Fruit fly (Drosophila melanogaster) whole organism, embryonic: Measurements from ENCODE around the gene kel.

ENCODE experiments used
- Bdp1 ChIP-seq: fragments of 200-800 bp; sonication (Bioruptor generic); optimal IDR thresholded peaks from 3 replicates; lab custom pipeline; 2016; ENCODE audit warnings: missing biosample characterization, missing genetic modification characterization
- CG10321 ChIP-seq: fragments of 200-800 bp; sonication (Bioruptor generic); IDR thresholded peaks from 2 replicates; pipeline ENCODE4 v1.3.6; 2022; ENCODE audit warnings: missing biosample characterization, missing genetic modification characterization
- CG11723 ChIP-seq: fragments of 200-800 bp; sonication (Bioruptor generic); optimal IDR thresholded peaks from 2 replicates; lab custom pipeline; 2017; ENCODE audit warnings: missing biosample characterization, mild to moderate bottlenecking, missing genetic modification characterization
- CG12299 ChIP-seq: fragments of 200-800 bp; sonication (Bioruptor generic); optimal IDR thresholded peaks from 2 replicates; lab custom pipeline; 2018; ENCODE audit warnings: missing biosample characterization, mild to moderate bottlenecking, missing genetic modification characterization
- CG13894 ChIP-seq: fragments of 200-800 bp; sonication (Bioruptor generic); optimal IDR thresholded peaks from 3 replicates; lab custom pipeline; 2018; ENCODE audit warnings: missing biosample characterization, mild to moderate bottlenecking, missing genetic modification characterization, moderate library complexity
- CG15479 ChIP-seq: fragments of 200-800 bp; sonication (Bioruptor generic); optimal IDR thresholded peaks from 3 replicates; lab custom pipeline; 2019; ENCODE audit warnings: missing biosample characterization, mild to moderate bottlenecking, missing genetic modification characterization, moderate library complexity
- CG17186 ChIP-seq: fragments of 200-800 bp; sonication (Bioruptor generic); optimal IDR thresholded peaks from 3 replicates; lab custom pipeline; 2017; ENCODE audit warnings: missing biosample characterization, missing genetic modification reagents, missing genetic modification characterization
- CG17912 ChIP-seq: fragments of 200-800 bp; sonication (Bioruptor generic); optimal IDR thresholded peaks from 2 replicates; lab custom pipeline; 2018; ENCODE audit warnings: missing biosample characterization, mild to moderate bottlenecking, missing genetic modification characterization
- CG2120 ChIP-seq: fragments of 200-800 bp; sonication (Bioruptor generic); optimal IDR thresholded peaks from 3 replicates; lab custom pipeline; 2016; ENCODE audit warnings: missing biosample characterization, missing genetic modification characterization
- CG2678 ChIP-seq: fragments of 200-800 bp; sonication (Bioruptor generic); optimal IDR thresholded peaks from 3 replicates; lab custom pipeline; 2019; ENCODE audit warnings: missing biosample characterization, mild to moderate bottlenecking, missing genetic modification characterization, moderate library complexity
- CG31224 ChIP-seq: fragments of 200-800 bp; sonication (Bioruptor generic); IDR thresholded peaks from 2 replicates; pipeline ENCODE4 v1.3.6; 2022; ENCODE audit warnings: missing biosample characterization, missing genetic modification characterization
- CG3995 ChIP-seq: fragments of 200-800 bp; sonication (Bioruptor generic); optimal IDR thresholded peaks from 3 replicates; lab custom pipeline; 2016; ENCODE audit warnings: missing biosample characterization, missing genetic modification characterization
- CG4424 ChIP-seq: fragments of 200-800 bp; sonication (Bioruptor generic); optimal IDR thresholded peaks from 3 replicates; lab custom pipeline; 2016; ENCODE audit warnings: missing biosample characterization, missing genetic modification characterization
- CG4820 ChIP-seq: fragments of 200-800 bp; sonication (Bioruptor generic); optimal IDR thresholded peaks from 3 replicates; lab custom pipeline; 2016; ENCODE audit warnings: missing biosample characterization, missing genetic modification characterization
- CG6689 ChIP-seq: fragments of 200-800 bp; sonication (Bioruptor generic); IDR thresholded peaks from 2 replicates; pipeline ENCODE4 v1.3.6; 2022; ENCODE audit warnings: missing biosample characterization, missing genetic modification characterization
- CG8089 ChIP-seq: fragments of 200-800 bp; sonication (Bioruptor generic); optimal IDR thresholded peaks from 3 replicates; lab custom pipeline; 2016; ENCODE audit warnings: missing biosample characterization, missing genetic modification characterization
- Drgx ChIP-seq: fragments of 200-800 bp; sonication (Bioruptor generic); IDR thresholded peaks from 2 replicates; pipeline ENCODE4 v1.3.6; 2022; ENCODE audit warnings: missing biosample characterization, missing genetic modification characterization
- Ets65A ChIP-seq: fragments of 200-800 bp; sonication (Bioruptor generic); peaks from one replicate; lab custom pipeline; 2016; ENCODE audit warnings: missing biosample characterization, missing genetic modification characterization
- Gug ChIP-seq: fragments of 200-800 bp; sonication (Bioruptor generic); IDR thresholded peaks from 4 replicates; pipeline ENCODE4 v1.3.6; 2022; ENCODE audit warnings: missing biosample characterization, missing genetic modification characterization
- Hand ChIP-seq: fragments of 200-800 bp; sonication (Bioruptor generic); optimal IDR thresholded peaks from 2 replicates; lab custom pipeline; 2017; ENCODE audit warnings: mild to moderate bottlenecking, missing biosample characterization, missing genetic modification reagents, missing genetic modification characterization
- Kr ChIP-seq: fragments of 200-800 bp; sonication (Bioruptor generic); optimal IDR thresholded peaks from 2 replicates; lab custom pipeline; 2017; ENCODE audit warnings: missing biosample characterization, mild to moderate bottlenecking, missing genetic modification characterization
- Mes4 ChIP-seq: fragments of 200-800 bp; sonication (Bioruptor generic); optimal IDR thresholded peaks from 2 replicates; lab custom pipeline; 2016; ENCODE audit warnings: missing biosample characterization, missing genetic modification characterization
- Myb ChIP-seq: fragments of 200-800 bp; sonication (Bioruptor generic); optimal IDR thresholded peaks from 2 replicates; lab custom pipeline; 2016; ENCODE audit warnings: missing biosample characterization, missing genetic modification characterization
- PHDP ChIP-seq: fragments of 200-800 bp; sonication (Bioruptor generic); optimal IDR thresholded peaks from 3 replicates; lab custom pipeline; 2018; ENCODE audit warnings: missing biosample characterization, mild to moderate bottlenecking, missing genetic modification characterization, moderate library complexity
- Scr ChIP-seq: fragments of 200-800 bp; sonication (Bioruptor generic); IDR thresholded peaks from 2 replicates; pipeline ENCODE4 v1.3.6; 2022; ENCODE audit warnings: missing biosample characterization, missing genetic modification characterization; ENCODE audit not compliant: partially characterized antibody
- TFAM ChIP-seq: fragments of 200-800 bp; sonication (Bioruptor generic); optimal IDR thresholded peaks from 2 replicates; lab custom pipeline; 2017; ENCODE audit warnings: missing biosample characterization, missing genetic modification characterization, inconsistent platforms
- Usf ChIP-seq: fragments of 200-800 bp; sonication (Bioruptor generic); optimal IDR thresholded peaks from 2 replicates; lab custom pipeline; 2017; ENCODE audit warnings: missing genotype, missing biosample characterization, missing genetic modification characterization
- ab ChIP-seq: fragments of 200-800 bp; sonication (Bioruptor generic); optimal IDR thresholded peaks from 2 replicates; lab custom pipeline; 2016; ENCODE audit warnings: missing biosample characterization, missing genetic modification characterization
- bcd ChIP-seq: fragments of 200-800 bp; sonication (Bioruptor generic); optimal IDR thresholded peaks from 2 replicates; lab custom pipeline; 2017; ENCODE audit warnings: missing biosample characterization, mild to moderate bottlenecking, missing genetic modification characterization
- bsh ChIP-seq, 2 experiments: fragments of 200-800 bp; sonication (Bioruptor generic); optimal IDR thresholded peaks; 2 replicates each; lab custom pipeline; 2017 to 2018; ENCODE audit warnings: mild to moderate bottlenecking in 2 of 2, missing biosample characterization in 2 of 2, missing genetic modification characterization in 2 of 2, moderate library complexity in 1 of 2
- fd3F ChIP-seq: fragments of 200-800 bp; sonication (Bioruptor generic); optimal IDR thresholded peaks from 2 replicates; lab custom pipeline; 2018; ENCODE audit warnings: missing biosample characterization, mild to moderate bottlenecking, missing genetic modification characterization, moderate library complexity
- fd64A ChIP-seq: fragments of 200-800 bp; sonication (Bioruptor generic); optimal IDR thresholded peaks from 3 replicates; lab custom pipeline; 2018; ENCODE audit warnings: missing biosample characterization, mild to moderate bottlenecking, missing genetic modification characterization
- fru ChIP-seq: fragments of >200 bp; optimal IDR thresholded peaks from 2 replicates; lab custom pipeline; 2017
- gsb-n ChIP-seq: fragments of 200-800 bp; sonication (Bioruptor generic); optimal IDR thresholded peaks from 3 replicates; lab custom pipeline; 2018; ENCODE audit warnings: missing biosample characterization, mild to moderate bottlenecking, missing genetic modification characterization
- ham ChIP-seq: fragments of 200-800 bp; sonication (Bioruptor generic); IDR thresholded peaks from 2 replicates; pipeline ENCODE4 v1.3.6; 2022; ENCODE audit warnings: missing biosample characterization, missing genetic modification characterization
- hkb ChIP-seq, 2 experiments: fragments of 200-800 bp in 1 of 2; fragments of >200 bp in 1 of 2; sonication (Bioruptor generic) in 1 of 2; IDR thresholded peaks in 1 of 2; optimal IDR thresholded peaks in 1 of 2; 2 replicates each; pipeline versions ENCODE4 v1.3.6 to Lab custom; 2017 to 2022; ENCODE audit warnings: missing biosample characterization in 1 of 2, missing genetic modification characterization in 1 of 2
- nerfin-1 ChIP-seq: fragments of 200-800 bp; sonication (Bioruptor generic); optimal IDR thresholded peaks from 3 replicates; lab custom pipeline; 2019; ENCODE audit warnings: missing biosample characterization, mild to moderate bottlenecking, missing genetic modification characterization, moderate library complexity
- odd ChIP-seq: fragments of 200-800 bp; sonication (Bioruptor generic); optimal IDR thresholded peaks from 2 replicates; lab custom pipeline; 2017; ENCODE audit warnings: missing biosample characterization, mild to moderate bottlenecking, missing genetic modification characterization
- peb ChIP-seq: fragments of 200-800 bp; sonication (Bioruptor generic); IDR thresholded peaks from 2 replicates; pipeline ENCODE4 v1.3.6; 2022; ENCODE audit warnings: missing biosample characterization, missing genetic modification characterization
- pita ChIP-seq: fragments of 200-800 bp; sonication (Bioruptor generic); optimal IDR thresholded peaks from 2 replicates; lab custom pipeline; 2017; ENCODE audit warnings: missing biosample characterization, mild to moderate bottlenecking, missing genetic modification characterization
- pros ChIP-seq: fragments of 200-800 bp; sonication (Bioruptor generic); optimal IDR thresholded peaks from 3 replicates; lab custom pipeline; 2019; ENCODE audit warnings: missing biosample characterization, mild to moderate bottlenecking, missing genetic modification characterization, moderate library complexity
- ro ChIP-seq: fragments of 200-800 bp; sonication (Bioruptor generic); IDR thresholded peaks from 2 replicates; pipeline ENCODE4 v1.3.6; 2022; ENCODE audit warnings: missing biosample characterization, missing genetic modification characterization
- sisA ChIP-seq: fragments of 200-800 bp; sonication (Bioruptor generic); IDR thresholded peaks from 2 replicates; pipeline ENCODE4 v1.3.6; 2022; ENCODE audit warnings: missing biosample characterization, missing genetic modification characterization
- tna ChIP-seq: fragments of 200-800 bp; sonication (Bioruptor generic); IDR thresholded peaks from 2 replicates; pipeline ENCODE4 v1.3.6; 2022; ENCODE audit warnings: missing biosample characterization, missing genetic modification characterization; ENCODE audit not compliant: partially characterized antibody
- toy ChIP-seq: fragments of 200-800 bp; sonication (Bioruptor generic); IDR thresholded peaks from 2 replicates; pipeline ENCODE4 v1.3.6; 2022; ENCODE audit warnings: missing biosample characterization, missing genetic modification characterization
- trem ChIP-seq: fragments of 200-800 bp; optimal IDR thresholded peaks from 3 replicates; lab custom pipeline; 2019; ENCODE audit warnings: missing biosample characterization, mild to moderate bottlenecking, missing genetic modification characterization, moderate library complexity
- trh ChIP-seq: fragments of 200-800 bp; sonication (Bioruptor generic); optimal IDR thresholded peaks from 2 replicates; lab custom pipeline; 2016; ENCODE audit warnings: missing biosample characterization, missing genetic modification characterization
- twi ChIP-seq: fragments of 200-800 bp; optimal IDR thresholded peaks from 2 replicates; lab custom pipeline; 2019; ENCODE audit warnings: missing biosample characterization, mild to moderate bottlenecking, missing genetic modification characterization, moderate library complexity
- yki ChIP-seq: fragments of >200 bp; optimal IDR thresholded peaks from 3 replicates; lab custom pipeline; 2018
- zfh2 ChIP-seq: fragments of 200-800 bp; sonication (Bioruptor generic); optimal IDR thresholded peaks from 2 replicates; lab custom pipeline; 2016; ENCODE audit warnings: missing biosample characterization, missing genetic modification characterization

The kel gene

DNA sequence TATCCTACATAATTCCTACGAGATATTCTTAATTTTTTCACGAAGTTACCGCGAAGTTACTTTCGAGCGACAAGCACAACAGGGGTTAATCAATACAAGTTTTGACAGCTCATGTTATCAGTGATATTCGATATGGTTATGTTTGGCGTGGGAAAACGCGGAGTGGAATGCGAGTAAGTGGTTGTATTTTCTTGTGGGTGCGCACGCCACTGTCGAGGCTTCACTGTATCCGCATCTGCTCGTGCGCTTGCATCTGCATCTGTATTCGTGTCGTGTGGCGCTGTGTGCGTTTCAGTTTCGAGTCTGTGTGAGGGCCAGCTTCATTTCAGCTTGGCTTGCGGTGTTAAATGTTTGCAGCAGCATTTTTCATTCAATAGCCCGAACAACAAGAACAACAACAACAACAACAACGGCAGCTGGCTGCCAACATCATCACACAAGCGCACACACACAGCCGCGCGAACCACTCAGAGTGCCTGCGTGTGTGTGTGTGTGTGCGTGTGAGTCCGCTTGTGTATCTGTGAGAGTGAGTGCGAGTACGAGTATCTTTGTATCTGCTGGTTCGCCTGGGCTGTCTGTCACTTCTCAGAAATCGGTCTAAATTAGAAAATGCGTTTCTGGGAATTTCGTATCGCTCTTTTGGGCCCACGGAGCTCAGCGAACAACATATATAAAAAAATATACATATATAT lies 13.4 kb upstream of the kel start (continued):
- peak; percentile 26 for TF ChIP-seq Usf
- peak; percentile 32; the same call in 1 of the 2 replicates for TF ChIP-seq Scr
- TF ChIP-seq bcd: peak; percentile 22
- peak; percentile 55; the same call in 1 of the 2 replicates for TF ChIP-seq peb (GFP tag; lab: Robert Waterston, UW)
- peak; percentile 39; the same call in 1 of the 2 replicates for TF ChIP-seq CG31224 (GFP tag; lab: Robert Waterston, UW)
- TF ChIP-seq CG17912 (GFP tag; lab: Kevin White, UChicago): no peak
- no peak for TF ChIP-seq Kr
- no peak for TF ChIP-seq CG10321 (GFP tag; lab: Robert Waterston, UW)
- peak; percentile 63 for TF ChIP-seq Drgx (GFP tag; lab: Robert Waterston, UW)
- TF ChIP-seq CG4424 (GFP tag; lab: Kevin White, UChicago): no peak
- peak; percentile 7 for TF ChIP-seq CG3995 (GFP tag; lab: Kevin White, UChicago)
- TF ChIP-seq Hand: no peak
- TF ChIP-seq tna: no peak
- TF ChIP-seq CG2678 (tag; lab: Kevin White, UChicago): no peak
- TF ChIP-seq CG6689: no peak; the same call in 1 of the 2 replicates
- TF ChIP-seq Gug (GFP tag; lab: Robert Waterston, UW): peak; percentile 93
- TF ChIP-seq trem: no peak
- TF ChIP-seq ro: 0 out of 2 replicates have a peak, but pooled peaks have one; percentile 10
- peak in 1 of 2 experiments; percentile 33 for TF ChIP-seq bsh (GFP tag; optimal IDR thresholded peaks at IDR 0.05; lab: Kevin White, UChicago)
- peak; percentile 65 for TF ChIP-seq twi
- peak; percentile 80 for TF ChIP-seq CG13894
- peak; percentile 25 for TF ChIP-seq CG11723 (GFP tag; lab: Kevin White, UChicago)
- TF ChIP-seq CG4820 (GFP tag; lab: Kevin White, UChicago): no peak
- TF ChIP-seq Bdp1 (GFP tag; lab: Kevin White, UChicago): peak; percentile 7
- TF ChIP-seq sisA (GFP tag; lab: Robert Waterston, UW): peak; percentile 73
- TF ChIP-seq pita (GFP tag; lab: Kevin White, UChicago): no peak
- TF ChIP-seq fru (lab: Kevin White, UChicago): no peak
- peak; percentile 81 for TF ChIP-seq CG15479
- TF ChIP-seq TFAM (GFP tag; lab: Kevin White, UChicago): no peak
- TF ChIP-seq ab (GFP tag; lab: Kevin White, UChicago): no peak
- peak; percentile 92 for TF ChIP-seq Ets65A (GFP tag; lab: Kevin White, UChicago)
- peak; percentile 66 for TF ChIP-seq zfh2 (GFP tag; lab: Kevin White, UChicago)
- TF ChIP-seq PHDP (tag; lab: Kevin White, UChicago): no peak
- TF ChIP-seq CG8089 (GFP tag; lab: Kevin White, UChicago): peak; percentile 66
- TF ChIP-seq ham: no peak
- TF ChIP-seq odd (GFP tag; lab: Kevin White, UChicago): peak; percentile 12
- TF ChIP-seq Myb (GFP tag; lab: Kevin White, UChicago): peak; percentile 50
- peak; percentile 1 for TF ChIP-seq fd3F
- TF ChIP-seq CG2120 (GFP tag; lab: Kevin White, UChicago): peak; percentile 71
- TF ChIP-seq fd64A (GFP tag; lab: Kevin White, UChicago): peak; percentile 12
- no peak for TF ChIP-seq Mes4 (GFP tag; lab: Kevin White, UChicago)
- no peak for TF ChIP-seq gsb-n
- TF ChIP-seq nerfin-1 (tag; lab: Kevin White, UChicago): no peak
- no peak for TF ChIP-seq CG17186 (GFP tag; lab: Kevin White, UChicago)
- TF ChIP-seq hkb (optimal IDR thresholded peaks at IDR 0.05; lab: Kevin White, UChicago): no peak
- peak; percentile 45; the same call in 1 of the 2 replicates for TF ChIP-seq hkb (GFP tag; IDR thresholded peaks at IDR 0.05; lab: Robert Waterston, UW)
- TF ChIP-seq CG12299: no peak
- no peak for TF ChIP-seq trh (GFP tag; lab: Kevin White, UChicago)
- peak; percentile 75 for TF ChIP-seq pros (GFP tag; lab: Kevin White, UChicago)
- peak; percentile 57; the same call in 1 of the 2 replicates for TF ChIP-seq toy (GFP tag; lab: Robert Waterston, UW)
- no peak for TF ChIP-seq yki
